Fruit fly (Drosophila melanogaster): ENCODE data around the gene CG11504.

Gene CG11504

dm6 chr3R:29997607-29998236 is at the start of gene CG11504, which contains the start of gene CG15525 (continued):
- TF ChIP-seq CG17359 (tag; optimal IDR thresholded peaks at IDR 0.05) (peak; percentile 45), ato (GFP tag; IDR thresholded peaks at IDR 0.05; ENCODE audit: partially characterized antibody) (peak; percentile 71; the same call in 1 of the 2 replicates), NC2β (GFP tag; optimal IDR thresholded peaks at IDR 0.05) (peak; percentile 3), chm (GFP tag; IDR thresholded peaks at IDR 0.05) (0 out of 2 replicates have a peak, but pooled peaks have one; percentile 34), Bteb2 (GFP tag; optimal IDR thresholded peaks at IDR 0.05) (peak; percentile 33), Gug (GFP tag; IDR thresholded peaks at IDR 0.05) (peak; percentile 75; the same call in 3 of the 4 replicates), CG12071 (GFP tag; optimal IDR thresholded peaks at IDR 0.05) (no peak), emc (GFP tag; optimal IDR thresholded peaks at IDR 0.05) (no peak), Vsx1 (GFP tag; optimal IDR thresholded peaks at IDR 0.05) (no peak), CG31388 (GFP tag; optimal IDR thresholded peaks at IDR 0.05) (no peak), lola (GFP tag; optimal IDR thresholded peaks at IDR 0.05) (peak in 1 of 3 experiments; percentile 18), CG32532 (GFP tag; IDR thresholded peaks at IDR 0.05) (peak; percentile 54; the same call in 1 of the 2 replicates), chn (GFP tag; optimal IDR thresholded peaks at IDR 0.05) (peak; percentile 47), CG7556 (GFP tag; optimal IDR thresholded peaks at IDR 0.05) (no peak), gcm (GFP tag; optimal IDR thresholded peaks at IDR 0.05) (peak; percentile 26), nmo (GFP tag; optimal IDR thresholded peaks at IDR 0.05) (peak; percentile 62), lilli (GFP tag; optimal IDR thresholded peaks at IDR 0.05) (peak; percentile 68), GATAe (GFP tag; conservative IDR thresholded peaks at IDR 0.05) (no peak), ken (GFP tag; IDR thresholded peaks at IDR 0.05) (no peak), CG17328 (GFP tag; IDR thresholded peaks at IDR 0.05) (peak; percentile 51; the same call in 1 of the 2 replicates), NFAT (GFP tag; IDR thresholded peaks at IDR 0.05) (peak; percentile 52; the same call in 1 of the 2 replicates), CG10654 (GFP tag; optimal IDR thresholded peaks at IDR 0.05) (peak; percentile 38), Hr51 (GFP tag; optimal IDR thresholded peaks at IDR 0.05) (peak in 1 of 2 experiments; percentile 23), z (GFP tag; IDR thresholded peaks at IDR 0.05) (no peak), CG11398 (GFP tag; optimal IDR thresholded peaks at IDR 0.05) (no peak), H2.0 (GFP tag; IDR thresholded peaks at IDR 0.05) (peak; percentile 21; the same call in 1 of the 2 replicates), CG9215 (GFP tag; IDR thresholded peaks at IDR 0.05) (peak; percentile 57), lbe (GFP tag; optimal IDR thresholded peaks at IDR 0.05) (no peak), CG43689 (GFP tag; IDR thresholded peaks at IDR 0.05) (no peak), Hmx (GFP tag; optimal IDR thresholded peaks at IDR 0.05) (no peak), NC2α (GFP tag; optimal IDR thresholded peaks at IDR 0.05) (no peak), Bgb (GFP tag; IDR thresholded peaks at IDR 0.05; ENCODE audit: partially characterized antibody) (peak; percentile 91), CG10209 (GFP tag; optimal IDR thresholded peaks at IDR 0.05) (no peak), CG8924 (tag; optimal IDR thresholded peaks at IDR 0.05) (peak; percentile 57), BEAF-32 (GFP tag; optimal IDR thresholded peaks at IDR 0.05) (peak; percentile 91), CG5245 (GFP tag; optimal IDR thresholded peaks at IDR 0.05) (no peak), B-H1 (GFP tag; IDR thresholded peaks at IDR 0.05) (no peak), CG14860 (GFP tag; IDR thresholded peaks at IDR 0.05; ENCODE audit: partially characterized antibody) (peak; percentile 87), HLHmδ (GFP tag; optimal IDR thresholded peaks at IDR 0.05) (no peak), prd (optimal IDR thresholded peaks at IDR 0.05) (no peak), prd (GFP tag; IDR thresholded peaks at IDR 0.05) (peak; percentile 82), bcd (GFP tag; optimal IDR thresholded peaks at IDR 0.05) (no peak), Rx (GFP tag; IDR thresholded peaks at IDR 0.05) (0 out of 2 replicates have a peak, but pooled peaks have one; percentile 36), Doc2 (GFP tag; IDR thresholded peaks at IDR 0.05) (no peak), her (GFP tag; optimal IDR thresholded peaks at IDR 0.05) (no peak), gro (GFP tag; optimal IDR thresholded peaks at IDR 0.05) (peak; percentile 53), pita (GFP tag; optimal IDR thresholded peaks at IDR 0.05) (no peak), Poxn (GFP tag; IDR thresholded peaks at IDR 0.05) (no peak), Fer1 (GFP tag; optimal IDR thresholded peaks at IDR 0.05) (no peak), Sry-δ (GFP tag; optimal IDR thresholded peaks at IDR 0.05) (peak; percentile 74)
